Fruit fly (Drosophila melanogaster): Measurements from ENCODE around the gene CG15894.

- TF ChIP-seq Snoo (tag; optimal IDR thresholded peaks at IDR 0.05) (no peak), CG8301 (tag; optimal IDR thresholded peaks at IDR 0.05) (no peak)
These were observed 44.6 kb upstream of the CG15894 start for dm6 chrX:6264456-6264855.

All from whole organism, pupa.